Worm (Caenorhabditis elegans) whole organism, dauer: ENCODE results near the gene tsp-5.
"Not testable (repeated sequence)": the region's sequence is repeated elsewhere in the genome, so short reads cannot be mapped to it uniquely, and the experiment has no call there.

ENCODE experiments used
- unc-62 ChIP-seq: sonication (generic microtip); optimal IDR thresholded peaks from 2 replicates; lab custom pipeline; 2017; ENCODE audit warnings: missing biosample characterization, missing genetic modification reagents, missing genetic modification characterization

Gene tsp-5

ce11 chrIV:13584646-13585045 is 6.9 kb downstream of the tsp-5 start, which contains the start of gene sru-11:
sru-11 (plus strand) TSS chrIV:13584946.
- TF ChIP-seq unc-62 (GFP tag; lab: Kevin White, UChicago): no peak

- no peak for TF ChIP-seq unc-62 (GFP tag; lab: Kevin White, UChicago)
Observed at ce11 chrIV:13582909-13583308, 8.6 kb downstream of the tsp-5 start, which contains the start of gene sru-12. sru-12 (plus strand) TSS chrIV:13583209.

- not testable (repeated sequence) for TF ChIP-seq unc-62 (GFP tag; lab: Kevin White, UChicago)
Observed at ce11 chrIV:13578953-13579352, 12.6 kb downstream of the tsp-5 start, which contains the start of gene sru-16. sru-16 (plus strand) TSS chrIV:13579253.

ce11 chrIV:13578174-13578573 is 13.4 kb downstream of the tsp-5 start, which contains the start of gene Y45F10B.8:
Y45F10B.8 (minus strand) TSS chrIV:13578274.
- not testable (repeated sequence) for TF ChIP-seq unc-62 (GFP tag; lab: Kevin White, UChicago)

ce11 chrIV:13575673-13576072 is 15.9 kb downstream of the tsp-5 start:
- no peak for TF ChIP-seq unc-62 (GFP tag; lab: Kevin White, UChicago)

- TF ChIP-seq unc-62 (GFP tag; lab: Kevin White, UChicago): no peak
Observed at ce11 chrIV:13574733-13575132, 16.8 kb downstream of the tsp-5 start, which contains the start of gene srd-10. srd-10 (plus strand) TSS chrIV:13575033.

ce11 chrIV:13564284-13564683 is 27.3 kb downstream of the tsp-5 start:
- TF ChIP-seq unc-62 (GFP tag; lab: Kevin White, UChicago): no peak

ce11 chrIV:13561629-13562028 is 29.9 kb downstream of the tsp-5 start, which contains the start of the genes Y45F10B.13 and qui-1:
Y45F10B.13 (minus strand) TSS chrIV:13561729.
qui-1 (plus strand) TSS chrIV:13561861.
- no peak for TF ChIP-seq unc-62 (GFP tag; lab: Kevin White, UChicago)

- no peak for TF ChIP-seq unc-62 (GFP tag; lab: Kevin White, UChicago)
Observed at ce11 chrIV:13559020-13559419, 32.5 kb downstream of the tsp-5 start.

- TF ChIP-seq unc-62 (GFP tag; lab: Kevin White, UChicago): no peak
Observed at ce11 chrIV:13557393-13557792, 34.2 kb downstream of the tsp-5 start.

- TF ChIP-seq unc-62 (GFP tag; lab: Kevin White, UChicago): no peak
Observed at ce11 chrIV:13555508-13555907, 36.0 kb downstream of the tsp-5 start.

ce11 chrIV:13554350-13554749 is 37.2 kb downstream of the tsp-5 start:
- no peak for TF ChIP-seq unc-62 (GFP tag; lab: Kevin White, UChicago)

ce11 chrIV:13549350-13549749 is 42.2 kb downstream of the tsp-5 start:
- no peak for TF ChIP-seq unc-62 (GFP tag; lab: Kevin White, UChicago)

ce11 chrIV:13548188-13548587 is 43.4 kb downstream of the tsp-5 start, which contains the start of gene F52G2.3:
F52G2.3 (minus strand) TSS chrIV:13548230.
- no peak for TF ChIP-seq unc-62 (GFP tag; lab: Kevin White, UChicago)
